Worm (Caenorhabditis elegans) whole organism, early embryonic: ENCODE measurements around the gene EEED8.13.

Experiments
- B0310.2 ChIP-seq: sonication (generic microtip); optimal IDR thresholded peaks from 2 replicates; lab custom pipeline; 2016; ENCODE audit warnings: mild to moderate bottlenecking, missing genetic modification characterization, missing compliant biosample characterization
- F13C5.2 ChIP-seq: sonication (generic microtip); optimal IDR thresholded peaks from 2 replicates; lab custom pipeline; 2017; ENCODE audit warnings: mild to moderate bottlenecking, missing genetic modification characterization, inconsistent platforms, missing compliant biosample characterization
- aly-1 ChIP-seq: sonication (generic microtip); optimal IDR thresholded peaks from 2 replicates; lab custom pipeline; 2016; ENCODE audit warnings: missing genetic modification characterization, missing compliant biosample characterization
- ama-1 ChIP-seq: fragments of 150-350 bp; optimal IDR thresholded peaks from 2 replicates; lab custom pipeline; 2014
- ceh-13 ChIP-seq: fragments of 200-800 bp; sonication (Bioruptor generic); optimal IDR thresholded peaks from 2 replicates; lab custom pipeline; 2018; ENCODE audit warnings: mild to moderate bottlenecking, missing genetic modification characterization, missing compliant biosample characterization
- ceh-36 ChIP-seq: sonication (generic microtip); optimal IDR thresholded peaks from 2 replicates; lab custom pipeline; 2016; ENCODE audit warnings: missing genetic modification characterization, inconsistent platforms, missing compliant biosample characterization
- ets-7 ChIP-seq: sonication (generic microtip); optimal IDR thresholded peaks from 2 replicates; lab custom pipeline; 2016; ENCODE audit warnings: missing genotype, missing genetic modification characterization, missing compliant biosample characterization
- flt-1 ChIP-seq: fragments of 200-800 bp; sonication (Bioruptor generic); IDR thresholded peaks from 2 replicates; pipeline ENCODE4 v1.3.6; 2022; ENCODE audit warnings: missing genetic modification characterization, missing compliant biosample characterization
- hmbx-1 ChIP-seq: sonication (generic microtip); optimal IDR thresholded peaks from 2 replicates; lab custom pipeline; 2016; ENCODE audit warnings: mild to moderate bottlenecking, missing genetic modification characterization, missing compliant biosample characterization
- hmg-4 ChIP-seq: fragments of 200-800 bp; sonication (Bioruptor generic); optimal IDR thresholded peaks from 2 replicates; lab custom pipeline; 2018; ENCODE audit warnings: mild to moderate bottlenecking, missing genetic modification characterization, missing compliant biosample characterization
- hnd-1 ChIP-seq: sonication (generic microtip); optimal IDR thresholded peaks from 2 replicates; lab custom pipeline; 2016; ENCODE audit warnings: missing genetic modification characterization, missing compliant biosample characterization
- pes-1 ChIP-seq: fragments of 200-800 bp; sonication (Bioruptor generic); IDR thresholded peaks from 2 replicates; pipeline ENCODE4 v1.3.6; 2022; ENCODE audit warnings: missing genetic modification reagents, missing genetic modification characterization, missing compliant biosample characterization
- scrt-1 ChIP-seq: fragments of 200-800 bp; sonication (Bioruptor generic); IDR thresholded peaks from 2 replicates; pipeline ENCODE4 v1.3.6; 2022; ENCODE audit warnings: missing genetic modification characterization, missing compliant biosample characterization
- sea-1 ChIP-seq: fragments of 200-800 bp; sonication (Bioruptor generic); conservative IDR thresholded peaks from 2 replicates; pipeline ENCODE4 v1.3.6; 2022; ENCODE audit warnings: missing genetic modification characterization, missing compliant biosample characterization
- tbx-11 ChIP-seq: fragments of 200-800 bp; sonication (Bioruptor generic); IDR thresholded peaks from 2 replicates; pipeline ENCODE4 v1.3.6; 2022; ENCODE audit warnings: missing genetic modification characterization, missing compliant biosample characterization
- tbx-37 ChIP-seq: fragments of 200-800 bp; sonication (Bioruptor generic); conservative IDR thresholded peaks from 2 replicates; pipeline ENCODE4 v1.3.6; 2022; ENCODE audit warnings: missing genetic modification reagents, missing genetic modification characterization, missing compliant biosample characterization
- tra-4 ChIP-seq: sonication (generic microtip); optimal IDR thresholded peaks from 2 replicates; lab custom pipeline; 2017; ENCODE audit warnings: missing genetic modification characterization, missing compliant biosample characterization

EEED8.13 gene

ce11 chrII:5399201-5399600 lies 13.2 kb downstream of the EEED8.13 start, which contains the start of gene mog-5:
Gene mog-5 (plus strand): TSS chrII:5399538.
- TF ChIP-seq hmg-4: no peak
- TF ChIP-seq B0310.2 (tag; lab: Kevin White, UChicago): no peak
- no peak for TF ChIP-seq ets-7 (tag; lab: Kevin White, UChicago)
- no peak for TF ChIP-seq ama-1 (lab: Kevin White, UChicago)
- TF ChIP-seq pes-1 (GFP tag; lab: Robert Waterston, UW): no peak; the same call in 1 of the 2 replicates
- TF ChIP-seq scrt-1 (GFP tag; lab: Robert Waterston, UW): 0 out of 2 replicates have a peak, but pooled peaks have one; percentile 46
- TF ChIP-seq tbx-11 (GFP tag; lab: Robert Waterston, UW): peak; percentile 65; the same call in 1 of the 2 replicates
- TF ChIP-seq sea-1: 0 out of 2 replicates have a peak, but pooled peaks have one; percentile 55
- TF ChIP-seq F13C5.2 (tag; lab: Kevin White, UChicago): peak; percentile 83
- TF ChIP-seq ceh-36 (tag; lab: Kevin White, UChicago): no peak
- TF ChIP-seq hnd-1 (tag; lab: Kevin White, UChicago): no peak
- TF ChIP-seq tra-4 (tag; lab: Kevin White, UChicago): no peak
- TF ChIP-seq hmbx-1: no peak
- peak; percentile 9 for TF ChIP-seq ceh-13 (GFP tag; lab: Kevin White, UChicago)
- TF ChIP-seq flt-1 (GFP tag; lab: Robert Waterston, UW): peak; percentile 65
- no peak for TF ChIP-seq aly-1
- no peak for TF ChIP-seq tbx-37 (GFP tag; lab: Robert Waterston, UW)

- TF ChIP-seq F13C5.2 (tag; lab: Kevin White, UChicago) (no peak), B0310.2 (tag; lab: Kevin White, UChicago) (no peak), ets-7 (tag; lab: Kevin White, UChicago) (no peak), flt-1 (GFP tag; lab: Robert Waterston, UW) (no peak)
Measured at ce11 chrII:5398779-5399178, 13.6 kb downstream of the EEED8.13 start, which contains the start of gene fbxl-3. Gene fbxl-3 (minus strand): TSS chrII:5398902.

- TF ChIP-seq pes-1 (GFP tag; lab: Robert Waterston, UW): no peak
- TF ChIP-seq tra-4 (tag; lab: Kevin White, UChicago): no peak
- TF ChIP-seq hnd-1 (tag; lab: Kevin White, UChicago): no peak
- no peak for TF ChIP-seq hmbx-1
- TF ChIP-seq F13C5.2 (tag; lab: Kevin White, UChicago): no peak
- no peak for TF ChIP-seq B0310.2 (tag; lab: Kevin White, UChicago)
- TF ChIP-seq aly-1: no peak
- no peak for TF ChIP-seq hmg-4
- TF ChIP-seq ceh-36 (tag; lab: Kevin White, UChicago): no peak
- TF ChIP-seq ets-7 (tag; lab: Kevin White, UChicago): no peak
- TF ChIP-seq tbx-37 (GFP tag; lab: Robert Waterston, UW): no peak
- no peak for TF ChIP-seq tbx-11 (GFP tag; lab: Robert Waterston, UW)
- TF ChIP-seq ceh-13 (GFP tag; lab: Kevin White, UChicago): no peak
- no peak for TF ChIP-seq flt-1 (GFP tag; lab: Robert Waterston, UW)
- TF ChIP-seq sea-1: no peak
- no peak for TF ChIP-seq scrt-1 (GFP tag; lab: Robert Waterston, UW)
- TF ChIP-seq ama-1 (lab: Kevin White, UChicago): no peak
Measured at ce11 chrII:5395594-5395993, 16.8 kb downstream of the EEED8.13 start, which contains the start of gene pink-1. Gene pink-1 (minus strand): TSS chrII:5395694.

- TF ChIP-seq hmbx-1: no peak
- TF ChIP-seq scrt-1 (GFP tag; lab: Robert Waterston, UW): no peak
- no peak for TF ChIP-seq aly-1
- TF ChIP-seq sea-1: no peak
- no peak for TF ChIP-seq pes-1 (GFP tag; lab: Robert Waterston, UW)
- TF ChIP-seq ets-7 (tag; lab: Kevin White, UChicago): no peak
- TF ChIP-seq flt-1 (GFP tag; lab: Robert Waterston, UW): no peak
- no peak for TF ChIP-seq tbx-11 (GFP tag; lab: Robert Waterston, UW)
- TF ChIP-seq tra-4 (tag; lab: Kevin White, UChicago): no peak
Measured at ce11 chrII:5393090-5393489, 19.3 kb downstream of the EEED8.13 start, which contains the start of gene brap-2. Gene brap-2 (minus strand): TSS chrII:5393190.

- TF ChIP-seq tra-4 (tag; lab: Kevin White, UChicago): no peak
Measured at ce11 chrII:5391447-5391846, 20.9 kb downstream of the EEED8.13 start.

- TF ChIP-seq hmbx-1 (peak; percentile 7), pes-1 (GFP tag; lab: Robert Waterston, UW) (peak; percentile 66), sea-1 (no peak), tbx-37 (GFP tag; lab: Robert Waterston, UW) (peak; percentile 45; the same call in 1 of the 2 replicates), tbx-11 (GFP tag; lab: Robert Waterston, UW) (no peak), tra-4 (tag; lab: Kevin White, UChicago) (no peak), ama-1 (lab: Kevin White, UChicago) (no peak), ceh-36 (tag; lab: Kevin White, UChicago) (peak; percentile 30), ets-7 (tag; lab: Kevin White, UChicago) (peak; percentile 20), hmg-4 (no peak), aly-1 (no peak), B0310.2 (tag; lab: Kevin White, UChicago) (no peak), hnd-1 (tag; lab: Kevin White, UChicago) (no peak), F13C5.2 (tag; lab: Kevin White, UChicago) (peak; percentile 56), ceh-13 (GFP tag; lab: Kevin White, UChicago) (no peak), scrt-1 (GFP tag; lab: Robert Waterston, UW) (no peak), flt-1 (GFP tag; lab: Robert Waterston, UW) (no peak)
Measured at ce11 chrII:5389831-5390323, 22.5 kb downstream of the EEED8.13 start, which contains the start of gene ndx-6. Gene ndx-6 (minus strand): TSS chrII:5389881.

- TF ChIP-seq tra-4 (tag; lab: Kevin White, UChicago) (no peak), flt-1 (GFP tag; lab: Robert Waterston, UW) (no peak), pes-1 (GFP tag; lab: Robert Waterston, UW) (no peak), B0310.2 (tag; lab: Kevin White, UChicago) (no peak), ama-1 (lab: Kevin White, UChicago) (no peak), ceh-36 (tag; lab: Kevin White, UChicago) (no peak), tbx-11 (GFP tag; lab: Robert Waterston, UW) (no peak), hmbx-1 (no peak), hmg-4 (no peak), hnd-1 (tag; lab: Kevin White, UChicago) (no peak)
Measured at ce11 chrII:5388786-5389421, 23.5 kb downstream of the EEED8.13 start, which contains the start of gene rsp-4. Gene rsp-4 (minus strand): TSS chrII:5388836.
